Worm (Caenorhabditis elegans): Measurements from ENCODE around the gene T28A8.4.

T28A8.4 gene

DNA sequence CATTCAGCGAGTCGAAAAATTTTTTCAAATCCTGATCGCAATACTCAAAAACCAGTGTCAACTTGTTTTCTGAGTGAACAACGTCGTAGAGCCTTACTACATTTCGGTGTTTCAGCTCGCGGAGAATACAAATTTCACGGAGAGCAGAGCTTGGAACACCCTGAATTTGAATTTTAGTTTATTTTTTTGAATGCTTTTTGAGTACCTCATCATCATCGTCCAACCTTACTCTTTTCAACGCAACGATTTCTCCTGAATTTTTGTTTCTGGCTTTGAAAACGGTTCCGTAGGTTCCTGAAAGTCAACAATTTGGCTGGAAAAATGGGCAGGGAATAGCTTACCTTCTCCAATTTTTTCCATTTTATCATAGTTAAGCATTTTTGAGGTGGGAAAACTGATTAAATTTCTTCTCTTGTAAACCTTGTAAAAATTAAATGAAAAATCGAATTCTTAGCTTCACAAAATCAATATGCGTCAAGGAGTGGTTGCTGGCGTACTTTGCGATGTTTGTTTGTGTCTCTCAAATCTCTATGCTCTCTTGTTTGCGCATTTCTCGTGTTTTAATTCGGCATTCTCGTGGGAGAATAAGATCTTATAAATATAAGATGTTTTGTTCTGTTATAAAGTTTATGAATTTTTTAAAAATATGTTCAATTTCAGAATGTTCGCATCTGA, 37.4 kb upstream of the T28A8.4 start, which contains the start of gene cdk-5:
cdk-5 (minus strand) TSS at position 425 of the 675 bp plus-strand sequence.
- TF ChIP-seq aly-2 (tag; optimal IDR thresholded peaks at IDR 0.05) (peak; percentile 22), lin-13 (GFP tag; optimal IDR thresholded peaks at IDR 0.05) (peak; percentile 88), snpc-4 (tag; optimal IDR thresholded peaks at IDR 0.05) (peak; percentile 20), nhr-77 (tag; optimal IDR thresholded peaks at IDR 0.05) (no peak), sma-9 (GFP tag; optimal IDR thresholded peaks at IDR 0.05) (peak; percentile 93), sma-9 (tag; optimal IDR thresholded peaks at IDR 0.05) (no peak), fos-1 (tag; optimal IDR thresholded peaks at IDR 0.05) (peak; percentile 74), nhr-21 (tag; optimal IDR thresholded peaks at IDR 0.05) (peak; percentile 93), nhr-25 (tag; optimal IDR thresholded peaks at IDR 0.05) (peak; percentile 94), elt-1 (tag; optimal IDR thresholded peaks at IDR 0.05) (no peak), lin-11 (tag; optimal IDR thresholded peaks at IDR 0.05) (peak; percentile 73), ztf-11 (tag; optimal IDR thresholded peaks at IDR 0.05) (no peak), gmeb-1 (tag; optimal IDR thresholded peaks at IDR 0.05) (peak; percentile 94), ceh-16 (tag; optimal IDR thresholded peaks at IDR 0.05) (peak; percentile 22), unc-39 (tag; optimal IDR thresholded peaks at IDR 0.05) (no peak), ztf-1 (GFP tag; conservative IDR thresholded peaks at IDR 0.05) (no peak), nhr-10 (tag; optimal IDR thresholded peaks at IDR 0.05) (peak; percentile 65), mbf-1 (tag; optimal IDR thresholded peaks at IDR 0.05) (no peak), ZK546.5 (tag; optimal IDR thresholded peaks at IDR 0.05) (peak; percentile 83), nhr-12 (tag; optimal IDR thresholded peaks at IDR 0.05) (no peak), crh-2 (tag; optimal IDR thresholded peaks at IDR 0.05) (peak; percentile 98), peb-1 (tag; optimal IDR thresholded peaks at IDR 0.05) (no peak), mab-5 (tag; optimal IDR thresholded peaks at IDR 0.05) (peak; percentile 89), R02D3.7 (tag; optimal IDR thresholded peaks at IDR 0.05) (peak; percentile 60), nhr-6 (tag; optimal IDR thresholded peaks at IDR 0.05) (peak; percentile 90), egl-27 (tag; optimal IDR thresholded peaks at IDR 0.05) (peak; percentile 86), ztf-4 (tag; optimal IDR thresholded peaks at IDR 0.05) (peak; percentile 87), unc-62 (GFP tag; optimal IDR thresholded peaks at IDR 0.05) (no peak), ceh-82 (tag; optimal IDR thresholded peaks at IDR 0.05) (peak; percentile 42), blmp-1 (tag; optimal IDR thresholded peaks at IDR 0.05; ENCODE audit: insufficient read depth) (peak; percentile 49), nhr-237 (tag; optimal IDR thresholded peaks at IDR 0.05) (no peak), nhr-129 (tag; optimal IDR thresholded peaks at IDR 0.05) (peak; percentile 83), dmd-4 (tag; optimal IDR thresholded peaks at IDR 0.05) (no peak), skn-1 (tag; optimal IDR thresholded peaks at IDR 0.05) (no peak), mdl-1 (tag; optimal IDR thresholded peaks at IDR 0.05) (peak in 1 of 2 experiments; percentile 32), F13H6.1 (tag; optimal IDR thresholded peaks at IDR 0.05) (peak; percentile 88), C34F6.9 (tag; optimal IDR thresholded peaks at IDR 0.05) (peak; percentile 99), lin-39 (tag; optimal IDR thresholded peaks at IDR 0.05) (no peak), sma-3 (GFP tag; optimal IDR thresholded peaks at IDR 0.05) (peak; percentile 87), alr-1 (tag; optimal IDR thresholded peaks at IDR 0.05) (no peak), nhr-23 (tag; optimal IDR thresholded peaks at IDR 0.05) (no peak), Y55F3AM.14 (GFP tag; optimal IDR thresholded peaks at IDR 0.05) (no peak), ama-1 (optimal IDR thresholded peaks at IDR 0.05) (peak; percentile 81), lsy-2 (tag; optimal IDR thresholded peaks at IDR 0.05) (peak; percentile 94 to 97), elt-3 (tag; optimal IDR thresholded peaks at IDR 0.05) (no peak), zag-1 (tag; optimal IDR thresholded peaks at IDR 0.05) (no peak), unc-55 (GFP tag; optimal IDR thresholded peaks at IDR 0.05) (peak; percentile 98), sem-4 (tag; optimal IDR thresholded peaks at IDR 0.05) (peak; percentile 74), nhr-11 (tag; optimal IDR thresholded peaks at IDR 0.05) (no peak)
